Fruit fly (Drosophila melanogaster) whole organism, prepupa: ENCODE data around the gene CG15020.

ENCODE experiments used
- CG10631 ChIP-seq: fragments of 200-800 bp; sonication (Bioruptor generic); optimal IDR thresholded peaks from 2 replicates; lab custom pipeline; 2016; ENCODE audit warnings: missing biosample characterization, missing genetic modification characterization
- CG11294 ChIP-seq: fragments of 200-800 bp; sonication (Bioruptor generic); IDR thresholded peaks from 2 replicates; pipeline ENCODE4 v1.3.6; 2022; ENCODE audit warnings: missing biosample characterization, missing genetic modification characterization
- CG15336 ChIP-seq: fragments of 200-800 bp; sonication (Bioruptor generic); IDR thresholded peaks from 2 replicates; pipeline ENCODE4 v1.3.6; 2022; ENCODE audit warnings: missing biosample characterization, missing genetic modification characterization
- CG16779 ChIP-seq: fragments of 200-800 bp; sonication (Bioruptor generic); optimal IDR thresholded peaks from 3 replicates; lab custom pipeline; 2017; ENCODE audit warnings: missing biosample characterization, mild to moderate bottlenecking, missing genetic modification characterization
- CG3032 ChIP-seq: fragments of 200-800 bp; optimal IDR thresholded peaks from 2 replicates; lab custom pipeline; 2019; ENCODE audit warnings: missing biosample characterization, mild to moderate bottlenecking, missing genetic modification characterization, moderate library complexity
- CG31627 ChIP-seq: fragments of 200-800 bp; sonication (Bioruptor generic); optimal IDR thresholded peaks from 3 replicates; lab custom pipeline; 2016; ENCODE audit warnings: missing biosample characterization, missing genetic modification characterization
- CG32006 ChIP-seq: fragments of 200-800 bp; sonication (Bioruptor generic); optimal IDR thresholded peaks from 3 replicates; lab custom pipeline; 2017; ENCODE audit warnings: missing biosample characterization, mild to moderate bottlenecking, missing genetic modification characterization
- CG34406 ChIP-seq: fragments of 200-800 bp; sonication (Bioruptor generic); optimal IDR thresholded peaks from 3 replicates; lab custom pipeline; 2016; ENCODE audit warnings: missing biosample characterization, missing genetic modification characterization
- CG3919 ChIP-seq: fragments of 200-800 bp; sonication (Bioruptor generic); optimal IDR thresholded peaks from 3 replicates; lab custom pipeline; 2016; ENCODE audit warnings: missing biosample characterization, missing genetic modification characterization
- CG4318 ChIP-seq: fragments of 200-800 bp; sonication (Bioruptor generic); optimal IDR thresholded peaks from 3 replicates; lab custom pipeline; 2017; ENCODE audit warnings: missing biosample characterization, mild to moderate bottlenecking, missing genetic modification characterization
- CG6163 ChIP-seq: fragments of 200-800 bp; sonication (Bioruptor generic); IDR thresholded peaks from 3 replicates; pipeline ENCODE4 v1.3.6; 2022; ENCODE audit warnings: missing biosample characterization, missing genetic modification characterization
- CG6276 ChIP-seq: fragments of 200-800 bp; sonication (Bioruptor generic); optimal IDR thresholded peaks from 2 replicates; lab custom pipeline; 2017; ENCODE audit warnings: missing biosample characterization, mild to moderate bottlenecking, missing genetic modification characterization
- CG6792 ChIP-seq: fragments of 200-800 bp; sonication (Bioruptor generic); optimal IDR thresholded peaks from 3 replicates; lab custom pipeline; 2016; ENCODE audit warnings: missing biosample characterization, missing genetic modification characterization
- CG6854 ChIP-seq: fragments of 200-800 bp; sonication (Bioruptor generic); optimal IDR thresholded peaks from 2 replicates; lab custom pipeline; 2017; ENCODE audit warnings: missing biosample characterization, mild to moderate bottlenecking, missing genetic modification characterization
- CG7368 ChIP-seq: fragments of 200-800 bp; sonication (Bioruptor generic); optimal IDR thresholded peaks from 3 replicates; lab custom pipeline; 2016; ENCODE audit warnings: missing biosample characterization, missing genetic modification characterization
- CG8119 ChIP-seq: fragments of 200-800 bp; sonication (Bioruptor generic); IDR thresholded peaks from 3 replicates; pipeline ENCODE4 v1.3.6; 2022; ENCODE audit warnings: missing biosample characterization, missing genetic modification characterization
- CG8632 ChIP-seq: fragments of 200-800 bp; sonication (Bioruptor generic); optimal IDR thresholded peaks from 3 replicates; lab custom pipeline; 2016; ENCODE audit warnings: missing biosample characterization, missing genetic modification characterization
- Eip78C ChIP-seq: fragments of 200-800 bp; sonication (Bioruptor generic); peaks from one replicate; lab custom pipeline; 2016; ENCODE audit warnings: missing biosample characterization, missing genetic modification characterization
- Eip93F ChIP-seq: fragments of 200-800 bp; sonication (Bioruptor generic); optimal IDR thresholded peaks from 2 replicates; lab custom pipeline; 2016; ENCODE audit warnings: missing biosample characterization, mild to moderate bottlenecking, missing genetic modification characterization
- Gug ChIP-seq: fragments of 200-800 bp; sonication (Bioruptor generic); IDR thresholded peaks from 2 replicates; pipeline ENCODE4 v1.3.6; 2022; ENCODE audit warnings: missing biosample characterization, missing genetic modification characterization
- Hr38 ChIP-seq: sonication (Bioruptor generic); optimal IDR thresholded peaks from 2 replicates; lab custom pipeline; 2016; ENCODE audit warnings: missing biosample characterization, missing genetic modification characterization
- Hr4 ChIP-seq: fragments of 200-800 bp; sonication (Bioruptor generic); optimal IDR thresholded peaks from 3 replicates; lab custom pipeline; 2016; ENCODE audit warnings: missing biosample characterization, missing genetic modification characterization
- Lpt ChIP-seq: fragments of 200-800 bp; sonication (Bioruptor generic); optimal IDR thresholded peaks from 3 replicates; lab custom pipeline; 2016; ENCODE audit warnings: missing biosample characterization, missing genetic modification characterization
- OdsH ChIP-seq: fragments of 200-800 bp; sonication (Bioruptor generic); optimal IDR thresholded peaks from 3 replicates; lab custom pipeline; 2016; ENCODE audit warnings: missing biosample characterization, missing genetic modification characterization
- Sox14 ChIP-seq: fragments of 200-800 bp; sonication (Bioruptor generic); optimal IDR thresholded peaks from 3 replicates; lab custom pipeline; 2016; ENCODE audit warnings: missing biosample characterization, missing genetic modification characterization
- dac ChIP-seq: fragments of 200-800 bp; sonication (Bioruptor generic); optimal IDR thresholded peaks from 2 replicates; lab custom pipeline; 2017; ENCODE audit warnings: missing biosample characterization, mild to moderate bottlenecking, missing genetic modification characterization
- eg ChIP-seq: fragments of 200-800 bp; sonication (Bioruptor generic); IDR thresholded peaks from 3 replicates; pipeline ENCODE4 v1.3.6; 2022; ENCODE audit warnings: missing biosample characterization, missing genetic modification characterization
- esn ChIP-seq: fragments of 200-800 bp; sonication (Bioruptor generic); optimal IDR thresholded peaks from 2 replicates; lab custom pipeline; 2016; ENCODE audit warnings: missing biosample characterization, mild to moderate bottlenecking, missing genetic modification characterization, moderate library complexity
- fkh ChIP-seq: fragments of 200-800 bp; sonication (Bioruptor generic); optimal IDR thresholded peaks from 3 replicates; lab custom pipeline; 2017; ENCODE audit warnings: missing biosample characterization, mild to moderate bottlenecking, missing genetic modification characterization, moderate library complexity
- lz ChIP-seq: fragments of 200-800 bp; sonication (Bioruptor generic); optimal IDR thresholded peaks from 3 replicates; lab custom pipeline; 2016; ENCODE audit warnings: missing biosample characterization, missing genetic modification characterization
- net ChIP-seq: fragments of 200-800 bp; sonication (Bioruptor generic); optimal IDR thresholded peaks from 3 replicates; lab custom pipeline; 2016; ENCODE audit warnings: missing biosample characterization, missing genetic modification characterization
- spab ChIP-seq: fragments of 200-800 bp; sonication (Bioruptor generic); optimal IDR thresholded peaks from 2 replicates; lab custom pipeline; 2017; ENCODE audit warnings: missing biosample characterization, mild to moderate bottlenecking, missing genetic modification characterization, missing genetic modification reagents
- ss ChIP-seq, 2 experiments: fragments of 200-800 bp; sonication (Bioruptor generic); optimal IDR thresholded peaks; 2 replicates in 1 of 2; 3 replicates in 1 of 2; lab custom pipeline; 2017 to 2018; ENCODE audit warnings: mild to moderate bottlenecking in 2 of 2, missing biosample characterization in 2 of 2, missing genetic modification characterization in 2 of 2, moderate library complexity in 1 of 2
- svp ChIP-seq: fragments of 200-800 bp; sonication (Bioruptor generic); peaks from one replicate; lab custom pipeline; 2016; ENCODE audit warnings: missing biosample characterization, missing genetic modification characterization
- vri ChIP-seq: fragments of 200-800 bp; sonication (Bioruptor generic); optimal IDR thresholded peaks from 3 replicates; lab custom pipeline; 2016; ENCODE audit warnings: missing biosample characterization, mild to moderate bottlenecking, missing genetic modification characterization

Gene CG15020

dm6 chr3L:4413800-4414446 lies 7.5 kb upstream of the CG15020 start:
- TF ChIP-seq CG15336 (peak; percentile 31), CG3919 (GFP tag; lab: Kevin White, UChicago) (no peak), Gug (peak; percentile 34; the same call in 1 of the 2 replicates), CG10631 (GFP tag; lab: Kevin White, UChicago) (no peak), vri (peak; percentile 9), net (GFP tag; lab: Kevin White, UChicago) (peak; percentile 25), esn (no peak), Lpt (GFP tag; lab: Kevin White, UChicago) (peak; percentile 20), CG3032 (no peak), CG6854 (GFP tag; lab: Kevin White, UChicago) (no peak), Hr4 (GFP tag; lab: Kevin White, UChicago) (peak; percentile 18), CG6163 (GFP tag; lab: Robert Waterston, UW) (peak; percentile 51; the same call in 2 of the 3 replicates), fkh (GFP tag; lab: Kevin White, UChicago) (peak; percentile 86), CG8119 (GFP tag; lab: Robert Waterston, UW) (peak; percentile 13; the same call in 1 of the 3 replicates), CG32006 (GFP tag; lab: Kevin White, UChicago) (peak; percentile 35), dac (GFP tag; lab: Kevin White, UChicago) (no peak), OdsH (no peak)

dm6 chr3L:4414579-4414978 lies 6.9 kb upstream of the CG15020 start:
- TF ChIP-seq ss (GFP tag; optimal IDR thresholded peaks at IDR 0.05; lab: Kevin White, UChicago) (no peak), Gug (no peak), CG15336 (no peak), Eip78C (GFP tag; lab: Kevin White, UChicago) (peak; percentile 39)

dm6 chr3L:4415326-4416274 lies 5.9 kb upstream of the CG15020 start:
- TF ChIP-seq CG8119 (GFP tag; lab: Robert Waterston, UW) (no peak), CG4318 (GFP tag; lab: Kevin White, UChicago) (no peak), CG8632 (GFP tag; lab: Kevin White, UChicago) (no peak), CG6276 (GFP tag; lab: Kevin White, UChicago) (peak; percentile 9), CG11294 (GFP tag; lab: Robert Waterston, UW) (no peak), fkh (GFP tag; lab: Kevin White, UChicago) (peak; percentile 69), Eip78C (GFP tag; lab: Kevin White, UChicago) (peak; percentile 18), svp (peak; percentile 98), OdsH (no peak), lz (GFP tag; lab: Kevin White, UChicago) (no peak)

- peak; percentile 67 for TF ChIP-seq svp
- TF ChIP-seq CG31627 (GFP tag; lab: Kevin White, UChicago) = no peak
- TF ChIP-seq, all 60 proteins: peak for 1
Measured at dm6 chr3L:4417068-4417467, 4.4 kb upstream of the CG15020 start.

- TF ChIP-seq CG32006 (GFP tag; lab: Kevin White, UChicago) (peak; percentile 35), Sox14 (no peak), CG15336 (no peak), CG11294 (GFP tag; lab: Robert Waterston, UW) (no peak), spab (GFP tag; lab: Kevin White, UChicago) (no peak), Hr38 (GFP tag; lab: Kevin White, UChicago) (no peak), CG16779 (no peak), CG7368 (GFP tag; lab: Kevin White, UChicago) (no peak), CG3919 (GFP tag; lab: Kevin White, UChicago) (no peak), OdsH (no peak), CG6792 (GFP tag; lab: Kevin White, UChicago) (no peak), vri (peak; percentile 9), eg (GFP tag; lab: Robert Waterston, UW) (peak; percentile 48; the same call in 1 of the 3 replicates), Eip93F (GFP tag; lab: Kevin White, UChicago) (no peak), Eip78C (GFP tag; lab: Kevin White, UChicago) (peak; percentile 48), CG4318 (GFP tag; lab: Kevin White, UChicago) (no peak), CG31627 (GFP tag; lab: Kevin White, UChicago) (no peak), CG34406 (GFP tag; lab: Kevin White, UChicago) (no peak), CG6276 (GFP tag; lab: Kevin White, UChicago) (peak; percentile 26)
- TF ChIP-seq, all 60 proteins: peak for 5
Measured at dm6 chr3L:4417543-4417942, 3.9 kb upstream of the CG15020 start.
